Worm (Caenorhabditis elegans) whole organism, L1 larva: ENCODE data around the gene fbxa-166.

Experiments
- F16B12.6 ChIP-seq: fragments of 150-350 bp; optimal IDR thresholded peaks from 2 replicates; lab custom pipeline; 2014; ENCODE audit warnings: missing biosample characterization, missing genetic modification characterization
- Y116A8C.19 ChIP-seq: sonication (generic microtip); optimal IDR thresholded peaks from 2 replicates; lab custom pipeline; 2016; ENCODE audit warnings: missing compliant biosample characterization, missing genetic modification characterization, borderline replicate concordance
- aha-1 ChIP-seq: fragments of 150-350 bp; optimal IDR thresholded peaks from 2 replicates; lab custom pipeline; 2014; ENCODE audit warnings: missing biosample characterization, missing genetic modification characterization
- alr-1 ChIP-seq: fragments of 200-800 bp; sonication (Bioruptor generic); optimal IDR thresholded peaks from 2 replicates; lab custom pipeline; 2018; ENCODE audit warnings: borderline replicate concordance, mild to moderate bottlenecking, missing genetic modification characterization, missing compliant biosample characterization
- aly-2 ChIP-seq: fragments of 150-350 bp; optimal IDR thresholded peaks from 2 replicates; lab custom pipeline; 2014; ENCODE audit warnings: missing biosample characterization, missing genetic modification characterization
- ceh-8 ChIP-seq: fragments of 200-800 bp; sonication (Bioruptor generic); optimal IDR thresholded peaks from 2 replicates; lab custom pipeline; 2018; ENCODE audit warnings: mild to moderate bottlenecking, missing genetic modification characterization, moderate library complexity, missing compliant biosample characterization
- ceh-82 ChIP-seq, 3 experiments: fragments of 150-350 bp in 1 of 3; sonication (generic microtip) in 2 of 3; optimal IDR thresholded peaks; 2 replicates each; lab custom pipeline; 2014 to 2017; ENCODE audit warnings: missing biosample characterization in 3 of 3, missing genetic modification characterization in 3 of 3
- ceh-90 ChIP-seq: sonication (generic microtip); optimal IDR thresholded peaks from 2 replicates; lab custom pipeline; 2016; ENCODE audit warnings: missing genetic modification characterization, missing compliant biosample characterization
- dsc-1 ChIP-seq: sonication (generic microtip); optimal IDR thresholded peaks from 2 replicates; lab custom pipeline; 2016; ENCODE audit warnings: mild to moderate bottlenecking, missing genetic modification characterization, missing compliant biosample characterization
- efl-1 ChIP-seq, 4 experiments: fragments of 150-350 bp; optimal IDR thresholded peaks in 3 of 4; peaks in 1 of 4; 1 replicate in 1 of 4; 2 replicates in 3 of 4; lab custom pipeline; 2014; ENCODE audit warnings: missing biosample characterization in 2 of 4, missing genetic modification characterization in 2 of 4, missing genetic modification reagents in 2 of 4
- efl-3 ChIP-seq: fragments of 200-800 bp; sonication (Bioruptor generic); optimal IDR thresholded peaks from 2 replicates; lab custom pipeline; 2018; ENCODE audit warnings: mild to moderate bottlenecking, missing genetic modification characterization, missing compliant biosample characterization
- egl-13 ChIP-seq: sonication (generic microtip); optimal IDR thresholded peaks from 2 replicates; lab custom pipeline; 2016; ENCODE audit warnings: missing genotype, missing genetic modification reagents, missing genetic modification characterization, missing compliant biosample characterization
- fkh-10 ChIP-seq: sonication (generic microtip); optimal IDR thresholded peaks from 2 replicates; lab custom pipeline; 2017; ENCODE audit warnings: missing biosample characterization, missing genetic modification reagents, missing genetic modification characterization
- fos-1 ChIP-seq: fragments of 150-350 bp; optimal IDR thresholded peaks from 2 replicates; lab custom pipeline; 2014; ENCODE audit warnings: missing biosample characterization, missing genetic modification characterization
- hpl-2 ChIP-seq: fragments of 150-350 bp; optimal IDR thresholded peaks from 2 replicates; lab custom pipeline; 2014; ENCODE audit warnings: missing biosample characterization, missing genetic modification reagents, missing genetic modification characterization
- irx-1 ChIP-seq: sonication (generic microtip); optimal IDR thresholded peaks from 2 replicates; lab custom pipeline; 2016; ENCODE audit warnings: missing genetic modification characterization, missing compliant biosample characterization
- lin-15B ChIP-seq: fragments of 150-350 bp; sonication (generic microtip); optimal IDR thresholded peaks from 3 replicates; lab custom pipeline; 2014; ENCODE audit warnings: missing biosample characterization, missing genetic modification characterization
- lsy-2 ChIP-seq, 2 experiments: fragments of 150-350 bp; optimal IDR thresholded peaks; 2 replicates each; lab custom pipeline; 2014; ENCODE audit warnings: missing biosample characterization in 2 of 2, missing genetic modification characterization in 2 of 2
- nhr-12 ChIP-seq: sonication (generic microtip); optimal IDR thresholded peaks from 2 replicates; lab custom pipeline; 2017; ENCODE audit warnings: missing biosample characterization, missing genetic modification characterization
- nhr-71 ChIP-seq: sonication (generic microtip); optimal IDR thresholded peaks from 2 replicates; lab custom pipeline; 2016; ENCODE audit warnings: mild to moderate bottlenecking, missing genetic modification characterization, moderate library complexity, missing compliant biosample characterization
- nhr-85 ChIP-seq: sonication (generic microtip); peaks from one replicate; lab custom pipeline; 2016; ENCODE audit warnings: missing genetic modification characterization, inconsistent platforms, missing compliant biosample characterization
- pqm-1 ChIP-seq: sonication (generic microtip); optimal IDR thresholded peaks from 3 replicates; lab custom pipeline; 2017; ENCODE audit warnings: missing biosample characterization, missing genetic modification characterization
- rnt-1 ChIP-seq: sonication (generic microtip); optimal IDR thresholded peaks from 2 replicates; lab custom pipeline; 2016; ENCODE audit warnings: mild to moderate bottlenecking, missing genetic modification characterization, moderate library complexity, missing compliant biosample characterization
- snpc-4 ChIP-seq: fragments of 150-350 bp; optimal IDR thresholded peaks from 2 replicates; lab custom pipeline; 2014; ENCODE audit warnings: missing biosample characterization, missing genetic modification characterization
- sptf-1 ChIP-seq: fragments of 150-350 bp; optimal IDR thresholded peaks from 2 replicates; lab custom pipeline; 2014; ENCODE audit warnings: missing biosample characterization, missing genetic modification characterization
- tbx-2 ChIP-seq: sonication (generic microtip); optimal IDR thresholded peaks from 2 replicates; lab custom pipeline; 2016; ENCODE audit warnings: missing genetic modification characterization, missing compliant biosample characterization
- unc-62 ChIP-seq: fragments of 150-350 bp; optimal IDR thresholded peaks from 2 replicates; lab custom pipeline; 2014; ENCODE audit warnings: missing biosample characterization, missing genetic modification reagents, missing genetic modification characterization
- unc-98 ChIP-seq: fragments of 200-800 bp; sonication (Bioruptor generic); IDR thresholded peaks from 2 replicates; pipeline ENCODE4 v1.3.6; 2022; ENCODE audit warnings: missing genetic modification characterization, missing compliant biosample characterization
- xbp-1 ChIP-seq: sonication (generic microtip); optimal IDR thresholded peaks from 2 replicates; lab custom pipeline; 2016; ENCODE audit warnings: missing genetic modification characterization, missing compliant biosample characterization
- zag-1 ChIP-seq: fragments of 150-350 bp; optimal IDR thresholded peaks from 2 replicates; lab custom pipeline; 2014; ENCODE audit warnings: missing biosample characterization, missing genetic modification characterization
- ztf-11 ChIP-seq, 2 experiments: sonication (generic microtip); optimal IDR thresholded peaks; 2 replicates each; lab custom pipeline; 2016 to 2017; ENCODE audit warnings: missing genetic modification characterization in 2 of 2, missing biosample characterization in 1 of 2, missing compliant biosample characterization in 1 of 2

The fbxa-166 gene

ce11 chrII:1576030-1576429 is 42.8 kb downstream of the fbxa-166 start, which contains the start of gene K05F6.10:
Gene K05F6.10, minus strand, starts transcription at chrII:1576130.
- TF ChIP-seq sptf-1 (tag; lab: Kevin White, UChicago): no peak
- TF ChIP-seq lsy-2 (tag; optimal IDR thresholded peaks at IDR 0.05; lab: Kevin White, UChicago): no peak
- no peak for TF ChIP-seq dsc-1
- no peak for TF ChIP-seq rnt-1 (tag; lab: Kevin White, UChicago)
- no peak for TF ChIP-seq zag-1 (tag; lab: Kevin White, UChicago)

DNA sequence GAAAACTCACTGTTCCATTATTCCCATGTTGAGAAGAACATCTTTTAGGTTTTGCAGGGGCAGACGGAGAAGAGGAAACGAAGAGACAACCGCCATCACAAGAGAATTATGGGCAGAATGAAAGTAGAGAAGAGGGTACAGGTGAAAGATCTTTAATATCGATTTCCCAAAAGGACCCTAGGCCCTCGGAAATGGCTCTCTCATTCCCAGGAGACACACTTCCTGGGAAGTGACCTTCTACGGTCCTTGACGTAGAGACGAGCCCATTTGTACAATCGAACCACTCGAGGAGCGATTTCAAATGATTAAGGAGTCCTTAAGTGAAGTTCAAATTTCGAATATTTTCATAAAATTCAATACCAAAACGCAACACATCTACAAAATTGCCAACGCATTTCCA is 47.8 kb downstream of the fbxa-166 start, which contains the start of gene fbxb-46:
TSS of gene fbxb-46 (minus strand) at position 101 of the 400 bp plus-strand sequence.
- TF ChIP-seq fos-1 (tag; lab: Kevin White, UChicago): no peak
- TF ChIP-seq, all 84 proteins: peak for 0

DNA sequence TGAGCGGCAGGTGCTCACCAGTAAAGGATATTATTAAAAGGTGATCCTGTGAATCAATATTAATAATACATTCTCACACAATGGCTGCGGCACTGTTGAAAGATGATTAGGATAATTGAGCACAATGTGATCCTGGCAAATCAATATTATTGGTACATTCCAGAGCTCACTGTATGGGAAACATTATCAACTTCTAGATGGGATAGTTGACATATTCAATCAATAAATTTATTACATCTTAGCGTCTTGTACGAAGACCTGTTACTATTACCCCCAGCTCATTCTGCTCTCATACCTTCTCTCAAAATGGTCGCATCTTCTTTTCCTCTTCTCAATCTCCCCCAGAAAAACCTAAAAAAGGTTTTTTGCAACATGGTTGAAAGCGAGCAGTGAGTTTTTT is 50.6 kb downstream of the fbxa-166 start, which contains the start of gene fbxb-49:
TSS of gene fbxb-49 (plus strand) at position 301 of the 400 bp plus-strand sequence.
- TF ChIP-seq aly-2 (tag; lab: Kevin White, UChicago) (no peak), aha-1 (tag; lab: Kevin White, UChicago) (no peak), ztf-11 (tag; optimal IDR thresholded peaks at IDR 0.05; lab: Kevin White, UChicago) (no peak), rnt-1 (tag; lab: Kevin White, UChicago) (no peak), unc-62 (GFP tag; lab: Kevin White, UChicago) (no peak), ceh-8 (GFP tag; lab: Kevin White, UChicago) (no peak), irx-1 (tag; lab: Kevin White, UChicago) (no peak), zag-1 (tag; lab: Kevin White, UChicago) (no peak), nhr-12 (no peak), efl-3 (GFP tag; lab: Kevin White, UChicago) (no peak), fkh-10 (GFP tag; lab: Kevin White, UChicago) (no peak), Y116A8C.19 (tag; lab: Kevin White, UChicago) (no peak), ceh-90 (no peak), lin-15B (tag; lab: Kevin White, UChicago) (no peak), unc-98 (GFP tag; lab: Robert Waterston, UW) (no peak), pqm-1 (no peak), nhr-85 (tag; lab: Kevin White, UChicago) (no peak), tbx-2 (tag; lab: Kevin White, UChicago) (no peak), fos-1 (tag; lab: Kevin White, UChicago) (no peak)

ce11 chrII:1567646-1568045 is 51.2 kb downstream of the fbxa-166 start, which contains the start of gene K05F6.8:
Gene K05F6.8, minus strand, starts transcription at chrII:1567746.
- TF ChIP-seq hpl-2 (GFP tag; lab: Kevin White, UChicago): no peak
- no peak for TF ChIP-seq F16B12.6 (tag; lab: Kevin White, UChicago)
- TF ChIP-seq efl-1 (optimal IDR thresholded peaks at IDR 0.05; lab: Kevin White, UChicago): no peak
- no peak for TF ChIP-seq efl-1 (GFP tag; optimal IDR thresholded peaks at IDR 0.05 in 1 of 2; lab: Kevin White, UChicago)
- no peak for TF ChIP-seq egl-13 (tag; lab: Kevin White, UChicago)
- no peak for TF ChIP-seq ceh-82 (tag; optimal IDR thresholded peaks at IDR 0.05; lab: Kevin White, UChicago)
- no peak for TF ChIP-seq nhr-71 (tag; lab: Kevin White, UChicago)
- TF ChIP-seq ceh-90: no peak
- no peak for TF ChIP-seq alr-1 (tag; lab: Kevin White, UChicago)
- TF ChIP-seq snpc-4 (tag; lab: Kevin White, UChicago): no peak
- no peak for TF ChIP-seq xbp-1
- TF ChIP-seq, all 84 proteins: peak for 0
